Worm (Caenorhabditis elegans): ENCODE measurements around the gene bed-1.

The bed-1 gene

ce11 chrV:19083789-19084188 lies 40.9 kb downstream of the bed-1 start:
- no peak for TF ChIP-seq nhr-47 (tag; optimal IDR thresholded peaks at IDR 0.05)
- TF ChIP-seq skn-1 (tag; optimal IDR thresholded peaks at IDR 0.05): no peak
- no peak for TF ChIP-seq lin-15B (tag; optimal IDR thresholded peaks at IDR 0.05)
- TF ChIP-seq sptf-1 (tag; optimal IDR thresholded peaks at IDR 0.05): no peak
- no peak for TF ChIP-seq nhr-84 (tag; optimal IDR thresholded peaks at IDR 0.05)
- no peak for TF ChIP-seq hlh-4 (tag; optimal IDR thresholded peaks at IDR 0.05)
- TF ChIP-seq F16B12.6 (tag; optimal IDR thresholded peaks at IDR 0.05): no peak
- no peak for TF ChIP-seq pqm-1 (tag; optimal IDR thresholded peaks at IDR 0.05)
- TF ChIP-seq nhr-28 (tag; optimal IDR thresholded peaks at IDR 0.05): no peak
- TF ChIP-seq nhr-12 (tag; optimal IDR thresholded peaks at IDR 0.05): no peak
- no peak for TF ChIP-seq ceh-82 (tag; optimal IDR thresholded peaks at IDR 0.05)
- TF ChIP-seq ztf-11 (tag; optimal IDR thresholded peaks at IDR 0.05): no peak
- no peak for TF ChIP-seq fkh-10 (GFP tag; optimal IDR thresholded peaks at IDR 0.05)

- no peak for TF ChIP-seq mef-2 (tag; optimal IDR thresholded peaks at IDR 0.05)
- peak; percentile 45 for TF ChIP-seq blmp-1 (tag; optimal IDR thresholded peaks at IDR 0.05)
Observed at ce11 chrV:19082541-19082940, 42.2 kb downstream of the bed-1 start, which contains the start of gene nhr-95. Gene nhr-95 (minus strand): TSS chrV:19082641.

- TF ChIP-seq mab-9 (GFP tag; IDR thresholded peaks at IDR 0.05) (no peak), nhr-77 (tag; optimal IDR thresholded peaks at IDR 0.05) (no peak), fkh-4 (tag; optimal IDR thresholded peaks at IDR 0.05; ENCODE audit: borderline replicate concordance) (no peak), nhr-84 (tag; optimal IDR thresholded peaks at IDR 0.05) (no peak), tbx-2 (tag; optimal IDR thresholded peaks at IDR 0.05) (no peak), egl-27 (tag; optimal IDR thresholded peaks at IDR 0.05) (no peak), zag-1 (tag; optimal IDR thresholded peaks at IDR 0.05) (no peak), sox-4 (tag; optimal IDR thresholded peaks at IDR 0.05) (no peak), lin-13 (GFP tag; optimal IDR thresholded peaks at IDR 0.05) (no peak), mep-1 (tag; optimal IDR thresholded peaks at IDR 0.05) (no peak), lin-39 (tag; optimal IDR thresholded peaks at IDR 0.05) (no peak), ceh-63 (GFP tag; optimal IDR thresholded peaks at IDR 0.05) (no peak), C34B4.2 (tag; optimal IDR thresholded peaks at IDR 0.05) (no peak)
Observed at ce11 chrV:19076835-19077234, 47.9 kb downstream of the bed-1 start.

ce11 chrV:19073169-19073568 lies 51.6 kb downstream of the bed-1 start:
- TF ChIP-seq elt-2 (tag; optimal IDR thresholded peaks at IDR 0.05): no peak
- no peak for TF ChIP-seq nhr-76 (tag; optimal IDR thresholded peaks at IDR 0.05)
- TF ChIP-seq irx-1 (tag; optimal IDR thresholded peaks at IDR 0.05): no peak
- TF ChIP-seq hpl-2 (GFP tag; optimal IDR thresholded peaks at IDR 0.05): no peak
- no peak for TF ChIP-seq fkh-4 (tag; optimal IDR thresholded peaks at IDR 0.05; ENCODE audit: borderline replicate concordance)

Measured in whole organism, L1 larva.